Worm (Caenorhabditis elegans): ENCODE results near the gene ttr-25.

- TF ChIP-seq med-1 (GFP tag; optimal IDR thresholded peaks at IDR 0.05; ENCODE audit: insufficient read depth) (no peak), flt-1 (GFP tag; IDR thresholded peaks at IDR 0.05) (no peak), tab-1 (GFP tag; IDR thresholded peaks at IDR 0.05) (no peak), ztf-29 (GFP tag; IDR thresholded peaks at IDR 0.05) (no peak), ztf-23 (GFP tag; IDR thresholded peaks at IDR 0.05) (no peak), klf-2 (GFP tag; conservative IDR thresholded peaks at IDR 0.05) (no peak)
Observed at ce11 chrV:18578306-18578705, 21.8 kb downstream of the ttr-25 start.
